Worm (Caenorhabditis elegans) whole organism, L4 larva: ENCODE results near the gene Y75B12B.3.
A peak's percentile ranks its signal among the peaks of the same experiment; 100 is the strongest.

Source experiments
- D1046.2 ChIP-seq: fragments of 200-800 bp; sonication (Bioruptor generic); IDR thresholded peaks from 2 replicates; pipeline ENCODE4 v1.3.6; 2022; ENCODE audit warnings: missing genetic modification characterization, missing compliant biosample characterization
- F26F4.8 ChIP-seq: fragments of 200-800 bp; sonication (Bioruptor generic); conservative IDR thresholded peaks from 2 replicates; pipeline ENCODE4 v1.3.6; 2022; ENCODE audit warnings: missing genetic modification characterization, missing compliant biosample characterization
- F37D6.2 ChIP-seq: sonication (generic microtip); optimal IDR thresholded peaks from 2 replicates; lab custom pipeline; 2016; ENCODE audit warnings: mild to moderate bottlenecking, missing genetic modification characterization, missing compliant biosample characterization
- R02D3.7 ChIP-seq: fragments of 150-350 bp; sonication (generic microtip); optimal IDR thresholded peaks from 3 replicates; lab custom pipeline; 2014; ENCODE audit warnings: missing biosample characterization, missing genetic modification characterization
- T20F7.1 ChIP-seq: fragments of 200-800 bp; sonication (Bioruptor generic); optimal IDR thresholded peaks from 2 replicates; lab custom pipeline; 2018; ENCODE audit warnings: mild to moderate bottlenecking, missing genetic modification characterization, missing compliant biosample characterization
- T26A8.4 ChIP-seq: fragments of 200-800 bp; sonication (Bioruptor generic); IDR thresholded peaks from 2 replicates; pipeline ENCODE4 v1.3.6; 2022; ENCODE audit warnings: missing genetic modification characterization, missing compliant biosample characterization
- Y105C5A.15 ChIP-seq: fragments of 200-800 bp; sonication (Bioruptor generic); IDR thresholded peaks from 2 replicates; pipeline ENCODE4 v1.3.6; 2022; ENCODE audit warnings: missing genetic modification characterization, missing compliant biosample characterization
- Y5F2A.4 ChIP-seq: fragments of 200-800 bp; sonication (Bioruptor generic); optimal IDR thresholded peaks from 2 replicates; lab custom pipeline; 2018; ENCODE audit warnings: mild to moderate bottlenecking, missing genetic modification characterization, missing compliant biosample characterization
- Y75B8A.6 ChIP-seq: fragments of 200-800 bp; sonication (Bioruptor generic); IDR thresholded peaks from 2 replicates; pipeline ENCODE4 v1.3.6; 2022; ENCODE audit warnings: missing genetic modification reagents, missing genetic modification characterization, missing compliant biosample characterization
- aly-2 ChIP-seq: sonication (generic microtip); optimal IDR thresholded peaks from 2 replicates; lab custom pipeline; 2018; ENCODE audit warnings: missing biosample characterization, missing genetic modification characterization
- ama-1 ChIP-seq: fragments of 150-350 bp; optimal IDR thresholded peaks from 2 replicates; lab custom pipeline; 2014; ENCODE audit warnings: inconsistent platforms, mixed read lengths
- arid-1 ChIP-seq: fragments of 200-800 bp; sonication (Bioruptor generic); conservative IDR thresholded peaks from 2 replicates; pipeline ENCODE4 v1.3.6; 2022; ENCODE audit warnings: missing genetic modification reagents, missing genetic modification characterization, missing compliant biosample characterization
- ces-1 ChIP-seq: fragments of 150-350 bp; sonication (generic microtip); optimal IDR thresholded peaks from 4 replicates; lab custom pipeline; 2014; ENCODE audit warnings: missing biosample characterization, missing genetic modification reagents, missing genetic modification characterization
- cey-2 ChIP-seq: sonication (generic microtip); optimal IDR thresholded peaks from 3 replicates; lab custom pipeline; 2017; ENCODE audit warnings: missing genetic modification characterization, mild to moderate bottlenecking, missing compliant biosample characterization, antibody characterized with exemption, borderline replicate concordance; ENCODE audit not compliant: insufficient read depth
- ctbp-1 ChIP-seq: fragments of 200-800 bp; sonication (Bioruptor generic); IDR thresholded peaks from 2 replicates; pipeline ENCODE4 v1.3.6; 2022; ENCODE audit warnings: missing genetic modification reagents, missing genetic modification characterization, missing compliant biosample characterization
- daf-19 ChIP-seq: fragments of 200-800 bp; sonication (Bioruptor generic); conservative IDR thresholded peaks from 2 replicates; pipeline ENCODE4 v1.3.6; 2022; ENCODE audit warnings: missing genetic modification characterization, missing compliant biosample characterization
- daf-8 ChIP-seq: fragments of 200-800 bp; sonication (Bioruptor generic); IDR thresholded peaks from 2 replicates; pipeline ENCODE4 v1.3.6; 2022; ENCODE audit warnings: missing genetic modification characterization, missing compliant biosample characterization
- dmd-8 ChIP-seq: fragments of 200-800 bp; sonication (Bioruptor generic); IDR thresholded peaks from 2 replicates; pipeline ENCODE4 v1.3.6; 2022; ENCODE audit warnings: missing genetic modification characterization, missing compliant biosample characterization
- egl-27 ChIP-seq: sonication (generic microtip); optimal IDR thresholded peaks from 3 replicates; lab custom pipeline; 2017; ENCODE audit warnings: missing biosample characterization, missing genetic modification reagents, missing genetic modification characterization
- egl-43 ChIP-seq: fragments of 200-800 bp; sonication (Bioruptor generic); IDR thresholded peaks from 2 replicates; pipeline ENCODE4 v1.3.6; 2022; ENCODE audit warnings: missing genetic modification reagents, missing genetic modification characterization, missing compliant biosample characterization
- fkh-10 ChIP-seq: fragments of 150-350 bp; optimal IDR thresholded peaks from 2 replicates; lab custom pipeline; 2014; ENCODE audit warnings: missing biosample characterization, missing genetic modification reagents, missing genetic modification characterization
- hif-1 ChIP-seq, 2 experiments: sonication (generic microtip); optimal IDR thresholded peaks; 2 replicates each; lab custom pipeline; 2016 to 2017; ENCODE audit warnings: missing compliant biosample characterization in 2 of 2, missing genetic modification characterization in 2 of 2, missing genetic modification reagents in 2 of 2, missing genotype in 2 of 2, mild to moderate bottlenecking in 1 of 2
- hlh-11 ChIP-seq: fragments of 200-800 bp; sonication (Bioruptor generic); optimal IDR thresholded peaks from 2 replicates; lab custom pipeline; 2018; ENCODE audit warnings: mild to moderate bottlenecking, missing genetic modification characterization, missing compliant biosample characterization
- hlh-30 ChIP-seq: sonication (generic microtip); optimal IDR thresholded peaks from 2 replicates; lab custom pipeline; 2017; ENCODE audit warnings: antibody characterized with exemption, mild to moderate bottlenecking, missing genetic modification characterization, missing compliant biosample characterization; ENCODE audit not compliant: insufficient read depth
- hmg-1.1 ChIP-seq: fragments of 200-800 bp; sonication (Bioruptor generic); IDR thresholded peaks from 2 replicates; pipeline ENCODE4 v1.3.6; 2022; ENCODE audit warnings: missing genetic modification reagents, missing genetic modification characterization, missing compliant biosample characterization
- lim-7 ChIP-seq: fragments of 200-800 bp; sonication (Bioruptor generic); IDR thresholded peaks from 2 replicates; pipeline ENCODE4 v1.3.6; 2022; ENCODE audit warnings: missing genetic modification characterization, missing compliant biosample characterization
- lin-13 ChIP-seq: fragments of 150-350 bp; optimal IDR thresholded peaks from 2 replicates; lab custom pipeline; 2014; ENCODE audit warnings: missing biosample characterization, missing genetic modification reagents, missing genetic modification characterization
- lin-38 ChIP-seq: fragments of 200-800 bp; sonication (Bioruptor generic); IDR thresholded peaks from 2 replicates; pipeline ENCODE4 v1.3.6; 2022; ENCODE audit warnings: missing genetic modification reagents, missing genetic modification characterization, missing compliant biosample characterization
- lin-39 ChIP-seq: fragments of 150-350 bp; optimal IDR thresholded peaks from 2 replicates; lab custom pipeline; 2014; ENCODE audit warnings: missing biosample characterization, missing genetic modification reagents, missing genetic modification characterization
- mdl-1 ChIP-seq, 2 experiments: fragments of 150-350 bp in 1 of 2; sonication (generic microtip) in 1 of 2; optimal IDR thresholded peaks; 2 replicates each; lab custom pipeline; 2014 to 2017; ENCODE audit warnings: missing biosample characterization in 2 of 2, missing genetic modification characterization in 2 of 2
- mep-1 ChIP-seq: fragments of 150-350 bp; sonication (generic microtip); optimal IDR thresholded peaks from 3 replicates; lab custom pipeline; 2014; ENCODE audit warnings: missing biosample characterization, missing genetic modification characterization
- mes-2 ChIP-seq: sonication (generic microtip); optimal IDR thresholded peaks from 2 replicates; lab custom pipeline; 2016; ENCODE audit warnings: missing genotype, mild to moderate bottlenecking, missing genetic modification characterization, missing compliant biosample characterization; ENCODE audit not compliant: poor library complexity, severe bottlenecking
- mxl-2 ChIP-seq: fragments of 200-800 bp; sonication (Bioruptor generic); conservative IDR thresholded peaks from 2 replicates; pipeline ENCODE4 v1.3.6; 2022; ENCODE audit warnings: missing genetic modification reagents, missing genetic modification characterization, missing compliant biosample characterization
- nhr-102 ChIP-seq: sonication (generic microtip); optimal IDR thresholded peaks from 2 replicates; lab custom pipeline; 2016; ENCODE audit warnings: mild to moderate bottlenecking, missing genetic modification characterization, moderate library complexity, missing compliant biosample characterization
- nhr-28 ChIP-seq: fragments of 150-350 bp; optimal IDR thresholded peaks from 2 replicates; lab custom pipeline; 2014; ENCODE audit warnings: missing biosample characterization, missing genetic modification characterization
- nhr-41 ChIP-seq: fragments of 200-800 bp; sonication (Bioruptor generic); IDR thresholded peaks from 2 replicates; pipeline ENCODE4 v1.3.6; 2022; ENCODE audit warnings: missing genetic modification reagents, missing genetic modification characterization, missing compliant biosample characterization
- nhr-42 ChIP-seq: fragments of 200-800 bp; sonication (Bioruptor generic); IDR thresholded peaks from 2 replicates; pipeline ENCODE4 v1.3.6; 2022; ENCODE audit warnings: missing genetic modification characterization, missing compliant biosample characterization
- nhr-6 ChIP-seq: fragments of 150-350 bp; optimal IDR thresholded peaks from 2 replicates; lab custom pipeline; 2014; ENCODE audit warnings: missing biosample characterization, missing genetic modification characterization
- nhr-76 ChIP-seq: fragments of 150-350 bp; optimal IDR thresholded peaks from 2 replicates; lab custom pipeline; 2014; ENCODE audit warnings: missing biosample characterization, missing genetic modification characterization
- pha-4 ChIP-seq, 2 experiments: fragments of 150-350 bp in 1 of 2; fragments of 200-800 bp in 1 of 2; sonication (Bioruptor generic) in 1 of 2; IDR thresholded peaks in 1 of 2; optimal IDR thresholded peaks in 1 of 2; 2 replicates each; pipeline versions ENCODE4 v1.3.6 to Lab custom; 2014 to 2022; ENCODE audit warnings: missing genetic modification characterization in 2 of 2, missing genetic modification reagents in 2 of 2, missing biosample characterization in 1 of 2, missing compliant biosample characterization in 1 of 2
- php-3 ChIP-seq: fragments of 200-800 bp; sonication (Bioruptor generic); IDR thresholded peaks from 2 replicates; pipeline ENCODE4 v1.3.6; 2022; ENCODE audit warnings: missing genetic modification reagents, missing genetic modification characterization, missing compliant biosample characterization
- pqm-1 ChIP-seq: sonication (generic microtip); optimal IDR thresholded peaks from 2 replicates; lab custom pipeline; 2017; ENCODE audit warnings: missing biosample characterization, missing genetic modification characterization
- saeg-2 ChIP-seq: fragments of 200-800 bp; sonication (Bioruptor generic); IDR thresholded peaks from 2 replicates; pipeline ENCODE4 v1.3.6; 2022; ENCODE audit warnings: missing genetic modification reagents, missing genetic modification characterization, missing compliant biosample characterization
- sdz-12 ChIP-seq: fragments of 200-800 bp; sonication (Bioruptor generic); optimal IDR thresholded peaks from 2 replicates; lab custom pipeline; 2018; ENCODE audit warnings: mild to moderate bottlenecking, missing genetic modification characterization, missing compliant biosample characterization
- snpc-1.2 ChIP-seq: fragments of 200-800 bp; sonication (Bioruptor generic); IDR thresholded peaks from 2 replicates; pipeline ENCODE4 v1.3.6; 2022; ENCODE audit warnings: missing genetic modification reagents, missing genetic modification characterization, missing compliant biosample characterization
- spr-3 ChIP-seq: fragments of 200-800 bp; sonication (Bioruptor generic); optimal IDR thresholded peaks from 2 replicates; lab custom pipeline; 2018; ENCODE audit warnings: mild to moderate bottlenecking, missing genetic modification characterization, missing compliant biosample characterization
- tra-1 ChIP-seq: fragments of 200-800 bp; sonication (Bioruptor generic); IDR thresholded peaks from 2 replicates; pipeline ENCODE4 v1.3.6; 2022; ENCODE audit warnings: missing genetic modification reagents, missing genetic modification characterization, missing compliant biosample characterization
- zfp-2 ChIP-seq: sonication (generic microtip); optimal IDR thresholded peaks from 2 replicates; lab custom pipeline; 2016; ENCODE audit warnings: mild to moderate bottlenecking, missing genetic modification characterization, missing compliant biosample characterization
- zfp-3 ChIP-seq: fragments of 200-800 bp; sonication (Bioruptor generic); conservative IDR thresholded peaks from 2 replicates; pipeline ENCODE4 v1.3.6; 2022; ENCODE audit warnings: missing genetic modification reagents, missing genetic modification characterization, missing compliant biosample characterization
- ztf-7 ChIP-seq: fragments of 150-350 bp; optimal IDR thresholded peaks from 2 replicates; lab custom pipeline; 2014; ENCODE audit warnings: missing biosample characterization, missing genetic modification characterization

Gene Y75B12B.3

ce11 chrV:15190903-15191302 is 4.8 kb upstream of the Y75B12B.3 start, which contains the start of gene Y75B12B.11 (continued):
- no peak for TF ChIP-seq cey-2
- peak; percentile 94 for TF ChIP-seq T26A8.4
- TF ChIP-seq zfp-2 (tag; lab: Kevin White, UChicago): peak; percentile 66
- TF ChIP-seq mdl-1 (tag; optimal IDR thresholded peaks at IDR 0.05; lab: Kevin White, UChicago): no peak
- TF ChIP-seq daf-19 (GFP tag; lab: Robert Waterston, UW): peak; percentile 90
- TF ChIP-seq hif-1 (tag; optimal IDR thresholded peaks at IDR 0.05; lab: Kevin White, UChicago): peak; percentile 39 to 66
- TF ChIP-seq hlh-11 (tag; lab: Kevin White, UChicago): peak; percentile 76
- peak; percentile 93 for TF ChIP-seq spr-3
- TF ChIP-seq F26F4.8: peak; percentile 99
- TF ChIP-seq tra-1: peak; percentile 95
- peak; percentile 91 for TF ChIP-seq nhr-42 (GFP tag; lab: Robert Waterston, UW)
- TF ChIP-seq fkh-10 (GFP tag; lab: Kevin White, UChicago): no peak
- TF ChIP-seq T20F7.1 (GFP tag; lab: Kevin White, UChicago): peak; percentile 77
- peak; percentile 96 for TF ChIP-seq lin-38 (GFP tag; lab: Robert Waterston, UW)
- TF ChIP-seq Y5F2A.4 (GFP tag; lab: Kevin White, UChicago): peak; percentile 94
- peak; percentile 93 for TF ChIP-seq mes-2
- peak; percentile 92 for TF ChIP-seq zfp-3 (GFP tag; lab: Robert Waterston, UW)
- peak; percentile 72 for TF ChIP-seq F37D6.2 (tag; lab: Kevin White, UChicago)
- peak; percentile 96 for TF ChIP-seq nhr-6 (tag; lab: Kevin White, UChicago)
- peak; percentile 91 for TF ChIP-seq daf-8 (GFP tag; lab: Robert Waterston, UW)
- TF ChIP-seq arid-1 (GFP tag; lab: Robert Waterston, UW): peak; percentile 97
- peak; percentile 90 for TF ChIP-seq mxl-2 (GFP tag; lab: Robert Waterston, UW)
- peak; percentile 98 for TF ChIP-seq lim-7 (GFP tag; lab: Robert Waterston, UW)
- peak; percentile 94 for TF ChIP-seq snpc-1.2 (GFP tag; lab: Robert Waterston, UW)
- peak; percentile 93 for TF ChIP-seq ctbp-1 (GFP tag; lab: Robert Waterston, UW)
- TF ChIP-seq R02D3.7 (tag; lab: Kevin White, UChicago): no peak
- TF ChIP-seq egl-43 (GFP tag; lab: Robert Waterston, UW): peak; percentile 99
- peak; percentile 82 for TF ChIP-seq ama-1 (lab: Kevin White, UChicago)
- TF ChIP-seq php-3 (GFP tag; lab: Robert Waterston, UW): peak; percentile 93
- no peak for TF ChIP-seq lin-39 (tag; lab: Kevin White, UChicago)
- peak; percentile 92 for TF ChIP-seq hmg-1.1 (GFP tag; lab: Robert Waterston, UW)
- TF ChIP-seq dmd-8 (GFP tag; lab: Robert Waterston, UW): peak; percentile 99
- peak; percentile 42 for TF ChIP-seq ztf-7 (tag; lab: Kevin White, UChicago)
- TF ChIP-seq hlh-30: peak; percentile 78
- peak; percentile 96 for TF ChIP-seq D1046.2 (GFP tag; lab: Robert Waterston, UW)
- peak; percentile 93 for TF ChIP-seq lin-13 (GFP tag; lab: Kevin White, UChicago)
- peak; percentile 92 for TF ChIP-seq nhr-41
- no peak for TF ChIP-seq ces-1 (GFP tag; lab: Kevin White, UChicago)
- peak; percentile 97 for TF ChIP-seq pha-4 (GFP tag; IDR thresholded peaks at IDR 0.05; lab: Robert Waterston, UW)
- no peak for TF ChIP-seq pha-4 (tag; optimal IDR thresholded peaks at IDR 0.05; lab: Kevin White, UChicago)
- TF ChIP-seq mep-1 (tag; lab: Kevin White, UChicago): peak; percentile 92
- TF ChIP-seq saeg-2 (GFP tag; lab: Robert Waterston, UW): peak; percentile 92
- peak; percentile 83; the same call in 1 of the 2 replicates for TF ChIP-seq Y75B8A.6 (GFP tag; lab: Robert Waterston, UW)
- TF ChIP-seq Y105C5A.15 (GFP tag; lab: Robert Waterston, UW): peak; percentile 94
- peak; percentile 7 for TF ChIP-seq pqm-1 (tag; lab: Kevin White, UChicago)
- no peak for TF ChIP-seq nhr-76 (tag; lab: Kevin White, UChicago)
- no peak for TF ChIP-seq egl-27 (tag; lab: Kevin White, UChicago)
- peak; percentile 23 for TF ChIP-seq nhr-28 (tag; lab: Kevin White, UChicago)
- peak; percentile 93 for TF ChIP-seq nhr-102 (tag; lab: Kevin White, UChicago)
- peak; percentile 91 for TF ChIP-seq sdz-12 (GFP tag; lab: Kevin White, UChicago)
- TF ChIP-seq aly-2: peak; percentile 92
